Worm (Caenorhabditis elegans) whole organism, L1 larva: ENCODE measurements around the gene rrp-1.

Experiments used
- aha-1 ChIP-seq: fragments of 150-350 bp; optimal IDR thresholded peaks from 2 replicates; lab custom pipeline; 2014; ENCODE audit warnings: missing biosample characterization, missing genetic modification characterization
- pqm-1 ChIP-seq: sonication (generic microtip); optimal IDR thresholded peaks from 3 replicates; lab custom pipeline; 2017; ENCODE audit warnings: missing biosample characterization, missing genetic modification characterization

DNA sequence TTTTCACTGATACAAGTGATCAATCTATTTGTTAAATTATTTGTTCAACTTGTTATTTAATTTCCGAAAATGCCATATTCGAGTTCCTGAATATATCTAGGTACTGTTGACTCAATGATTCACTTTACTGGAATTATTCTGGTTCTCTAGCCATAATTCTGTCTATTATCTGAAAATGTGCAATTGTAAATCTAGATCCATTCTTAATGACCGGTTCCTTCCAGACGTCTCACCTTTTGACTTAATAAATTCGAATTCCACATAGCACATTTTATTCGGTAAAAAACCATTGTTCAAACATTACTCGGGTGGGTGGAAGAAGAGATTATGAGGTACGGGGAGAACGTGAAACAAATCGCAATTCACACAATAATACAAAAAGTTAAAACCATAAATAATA is 7.3 kb upstream of the rrp-1 start:
- no peak for TF ChIP-seq pqm-1 (tag; lab: Kevin White, UChicago)
- no peak for TF ChIP-seq aha-1
